Worm (Caenorhabditis elegans) whole organism, L4 larva: ENCODE measurements around the gene lpr-2.
A peak's percentile ranks its signal among the peaks of the same experiment; 100 is the strongest.

Experiments used
- Y105C5A.15 ChIP-seq: fragments of 200-800 bp; sonication (Bioruptor generic); IDR thresholded peaks from 2 replicates; pipeline ENCODE4 v1.3.6; 2022; ENCODE audit warnings: missing genetic modification characterization, missing compliant biosample characterization
- aha-1 ChIP-seq: fragments of 150-350 bp; peaks from one replicate; lab custom pipeline; 2014; ENCODE audit warnings: missing biosample characterization, missing genetic modification characterization
- aly-2 ChIP-seq: sonication (generic microtip); optimal IDR thresholded peaks from 2 replicates; lab custom pipeline; 2018; ENCODE audit warnings: missing biosample characterization, missing genetic modification characterization
- ceh-20 ChIP-seq: fragments of 200-800 bp; sonication (Bioruptor generic); IDR thresholded peaks from 2 replicates; pipeline ENCODE4 v1.3.6; 2022; ENCODE audit warnings: missing genetic modification reagents, missing genetic modification characterization, missing compliant biosample characterization
- ceh-44 ChIP-seq: fragments of 200-800 bp; sonication (Bioruptor generic); IDR thresholded peaks from 2 replicates; pipeline ENCODE4 v1.3.6; 2022; ENCODE audit warnings: missing genetic modification reagents, missing genetic modification characterization, missing compliant biosample characterization
- dmd-6 ChIP-seq: fragments of 200-800 bp; sonication (Bioruptor generic); IDR thresholded peaks from 2 replicates; pipeline ENCODE4 v1.3.6; 2022; ENCODE audit warnings: missing genetic modification reagents, missing genetic modification characterization, missing compliant biosample characterization
- hlh-30 ChIP-seq: sonication (generic microtip); optimal IDR thresholded peaks from 2 replicates; lab custom pipeline; 2017; ENCODE audit warnings: antibody characterized with exemption, mild to moderate bottlenecking, missing genetic modification characterization, missing compliant biosample characterization; ENCODE audit not compliant: insufficient read depth
- jun-1 ChIP-seq: fragments of 150-350 bp; optimal IDR thresholded peaks from 2 replicates; lab custom pipeline; 2014; ENCODE audit warnings: missing biosample characterization, missing genetic modification reagents, missing genetic modification characterization
- lin-29 ChIP-seq: fragments of 200-800 bp; sonication (Bioruptor generic); IDR thresholded peaks from 2 replicates; pipeline ENCODE4 v1.3.6; 2022; ENCODE audit warnings: missing genetic modification reagents, missing genetic modification characterization, missing compliant biosample characterization
- mdt-29 ChIP-seq: fragments of 200-800 bp; sonication (Bioruptor generic); IDR thresholded peaks from 2 replicates; pipeline ENCODE4 v1.3.6; 2022; ENCODE audit warnings: missing genetic modification reagents, missing genetic modification characterization, missing compliant biosample characterization
- nhr-111 ChIP-seq: fragments of 200-800 bp; sonication (Bioruptor generic); optimal IDR thresholded peaks from 2 replicates; lab custom pipeline; 2018; ENCODE audit warnings: mild to moderate bottlenecking, missing genetic modification characterization, missing compliant biosample characterization
- nhr-237 ChIP-seq: sonication (generic microtip); optimal IDR thresholded peaks from 2 replicates; lab custom pipeline; 2017; ENCODE audit warnings: missing biosample characterization, missing genetic modification characterization
- nhr-28 ChIP-seq: fragments of 150-350 bp; optimal IDR thresholded peaks from 2 replicates; lab custom pipeline; 2014; ENCODE audit warnings: missing biosample characterization, missing genetic modification characterization
- nhr-41 ChIP-seq: fragments of 200-800 bp; sonication (Bioruptor generic); IDR thresholded peaks from 2 replicates; pipeline ENCODE4 v1.3.6; 2022; ENCODE audit warnings: missing genetic modification reagents, missing genetic modification characterization, missing compliant biosample characterization
- pqm-1 ChIP-seq: sonication (generic microtip); optimal IDR thresholded peaks from 2 replicates; lab custom pipeline; 2017; ENCODE audit warnings: missing biosample characterization, missing genetic modification characterization
- set-16 ChIP-seq: fragments of 200-800 bp; sonication (Bioruptor generic); IDR thresholded peaks from 2 replicates; pipeline ENCODE4 v1.3.6; 2022; ENCODE audit warnings: missing genetic modification reagents, missing genetic modification characterization, missing compliant biosample characterization
- snpc-1.2 ChIP-seq: fragments of 200-800 bp; sonication (Bioruptor generic); IDR thresholded peaks from 2 replicates; pipeline ENCODE4 v1.3.6; 2022; ENCODE audit warnings: missing genetic modification reagents, missing genetic modification characterization, missing compliant biosample characterization
- snpc-4 ChIP-seq: fragments of 150-350 bp; optimal IDR thresholded peaks from 2 replicates; lab custom pipeline; 2014; ENCODE audit warnings: missing biosample characterization, missing genetic modification characterization
- unc-39 ChIP-seq: sonication (generic microtip); optimal IDR thresholded peaks from 2 replicates; lab custom pipeline; 2017; ENCODE audit warnings: missing biosample characterization, missing genetic modification characterization

Gene lpr-2

DNA sequence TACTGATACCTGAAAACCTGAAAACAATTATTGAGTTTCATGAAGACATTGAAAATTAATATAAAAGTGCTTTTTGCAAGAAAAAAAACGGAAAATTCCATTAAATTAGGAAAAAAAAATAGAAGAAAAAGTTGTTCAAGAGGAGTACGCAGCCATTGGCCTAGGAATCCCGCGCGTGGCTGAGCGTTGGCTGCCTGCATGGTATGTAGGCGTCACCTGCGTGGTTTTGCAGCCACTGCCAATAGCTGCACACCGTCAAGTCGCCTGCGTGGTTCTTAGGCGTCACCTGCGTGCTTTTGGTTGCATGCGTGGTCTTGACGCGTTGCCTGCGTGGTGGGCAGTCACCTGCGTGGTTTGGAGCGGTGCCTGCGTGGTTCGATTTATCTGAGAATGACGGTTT, 49.0 kb downstream of the lpr-2 start, which contains the start of gene M117.6:
M117.6 (minus strand) TSS at position 101 of the 400 bp plus-strand sequence.
- TF ChIP-seq snpc-1.2 (GFP tag; lab: Robert Waterston, UW), result 0 out of 2 replicates have a peak, but pooled peaks have one; percentile 16
- TF ChIP-seq set-16 (GFP tag; lab: Robert Waterston, UW), result peak; percentile 53; the same call in 1 of the 2 replicates

DNA sequence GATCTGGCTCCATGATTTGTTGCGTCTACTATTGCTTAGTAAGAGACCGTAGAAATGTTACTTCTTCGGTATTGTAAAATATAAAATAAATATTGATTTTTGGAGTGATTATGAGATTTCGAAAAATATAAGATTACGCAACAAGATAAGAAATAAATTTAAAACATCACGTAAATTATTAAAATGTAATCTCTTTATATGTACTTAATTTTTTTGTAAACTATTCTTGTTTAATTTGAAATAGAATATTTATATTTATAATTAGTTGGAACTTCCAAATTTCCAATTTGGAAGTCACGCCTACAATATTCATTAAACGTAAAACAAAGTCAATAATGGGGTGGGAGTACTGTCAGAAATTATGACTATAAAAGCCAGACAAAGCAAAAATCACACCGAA, 54.4 kb downstream of the lpr-2 start, which contains the start of gene M117.4:
M117.4 (minus strand) TSS at position 101 of the 400 bp plus-strand sequence.
- no peak for TF ChIP-seq ceh-20
- TF ChIP-seq jun-1 (tag; lab: Kevin White, UChicago), result no peak
- no peak for TF ChIP-seq nhr-111
- TF ChIP-seq dmd-6 (GFP tag; lab: Robert Waterston, UW), result no peak
- no peak for TF ChIP-seq nhr-237 (tag; lab: Kevin White, UChicago)
- no peak for TF ChIP-seq Y105C5A.15 (GFP tag; lab: Robert Waterston, UW)
- TF ChIP-seq aly-2 (tag; lab: Kevin White, UChicago), result no peak
- no peak for TF ChIP-seq pqm-1
- TF ChIP-seq nhr-28 (tag; lab: Kevin White, UChicago), result no peak
- TF ChIP-seq lin-29, result no peak
- TF ChIP-seq mdt-29 (GFP tag; lab: Robert Waterston, UW), result no peak
- no peak for TF ChIP-seq unc-39
- TF ChIP-seq ceh-44, result no peak
- no peak for TF ChIP-seq hlh-30
- no peak for TF ChIP-seq nhr-41
- no peak for TF ChIP-seq aha-1
- TF ChIP-seq snpc-4 (tag; lab: Kevin White, UChicago), result no peak
